Worm (Caenorhabditis elegans): ENCODE results near the gene T07H3.7.

DNA sequence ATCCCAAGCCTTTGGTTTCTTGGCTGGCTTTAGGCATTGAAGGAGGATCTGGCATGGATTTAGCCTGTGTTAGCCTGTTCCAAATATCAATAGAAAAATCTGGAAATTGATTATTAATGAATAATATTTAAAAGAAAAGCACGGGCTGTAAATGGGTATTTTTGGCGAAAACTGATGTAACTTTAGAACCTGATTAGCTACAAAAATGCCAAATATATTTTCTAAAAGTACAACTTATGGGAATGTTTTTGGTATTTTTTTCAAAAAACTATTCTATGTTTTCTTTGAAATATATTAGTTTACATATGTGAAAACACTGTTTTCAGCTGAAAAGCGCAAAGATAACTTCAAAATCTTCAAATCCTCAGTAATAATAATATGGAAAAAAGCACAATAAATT is 10.9 kb upstream of the T07H3.7 start, which contains the start of gene bath-26:
- TF ChIP-seq mes-4 (tag; optimal IDR thresholded peaks at IDR 0.05), result no peak
- no peak for TF ChIP-seq egl-44 (GFP tag; IDR thresholded peaks at IDR 0.05)
- TF ChIP-seq C06A6.2 (GFP tag; conservative IDR thresholded peaks at IDR 0.05), result no peak
- no peak for TF ChIP-seq unc-130 (GFP tag; optimal IDR thresholded peaks at IDR 0.05)
- TF ChIP-seq rec-8 (tag; optimal IDR thresholded peaks at IDR 0.05), result no peak
- TF ChIP-seq sea-2 (GFP tag; IDR thresholded peaks at IDR 0.05), result no peak
- no peak for TF ChIP-seq snpc-4 (GFP tag; optimal IDR thresholded peaks at IDR 0.05)
- TF ChIP-seq snpc-4 (tag; optimal IDR thresholded peaks at IDR 0.05), result no peak
- no peak for TF ChIP-seq hlh-12 (tag; optimal IDR thresholded peaks at IDR 0.05)
- TF ChIP-seq dox-1 (GFP tag; IDR thresholded peaks at IDR 0.05), result no peak
- no peak for TF ChIP-seq athp-1 (tag; optimal IDR thresholded peaks at IDR 0.05)
- TF ChIP-seq ztf-3 (GFP tag; optimal IDR thresholded peaks at IDR 0.05), result no peak
- no peak for TF ChIP-seq chd-7 (tag; optimal IDR thresholded peaks at IDR 0.05)
